Worm (Caenorhabditis elegans): Measurements from ENCODE around the gene Y75B8A.63.

ce11 chrIII:12358461-12358860 lies 30.7 kb downstream of the Y75B8A.63 start, which contains the start of gene Y75B8A.32:
- TF ChIP-seq pha-4 (tag; optimal IDR thresholded peaks at IDR 0.05) (no peak), ceh-30 (tag; optimal IDR thresholded peaks at IDR 0.05) (no peak), fkh-10 (GFP tag; optimal IDR thresholded peaks at IDR 0.05) (no peak), dmd-4 (tag; optimal IDR thresholded peaks at IDR 0.05; ENCODE audit: borderline replicate concordance) (no peak), ceh-2 (tag; optimal IDR thresholded peaks at IDR 0.05) (no peak), K02D7.2 (tag; optimal IDR thresholded peaks at IDR 0.05) (no peak), ztf-16 (tag; optimal IDR thresholded peaks at IDR 0.05) (no peak), nhr-232 (tag; optimal IDR thresholded peaks at IDR 0.05) (no peak), lin-11 (tag; optimal IDR thresholded peaks at IDR 0.05) (no peak), ama-1 (optimal IDR thresholded peaks at IDR 0.05) (no peak), unc-55 (GFP tag; optimal IDR thresholded peaks at IDR 0.05) (no peak), elt-4 (tag; optimal IDR thresholded peaks at IDR 0.05) (no peak), ttx-3 (tag; optimal IDR thresholded peaks at IDR 0.05) (no peak), pat-9 (tag; optimal IDR thresholded peaks at IDR 0.05) (no peak)

Measured in whole organism, late embryonic.